Fruit fly (Drosophila melanogaster) whole organism, embryonic: ENCODE measurements around the gene CG3224.

Source experiments
- B-H1 ChIP-seq: fragments of 200-800 bp; sonication (Bioruptor generic); IDR thresholded peaks from 3 replicates; pipeline ENCODE4 v1.3.6; 2022; ENCODE audit warnings: missing biosample characterization, missing genetic modification characterization
- BtbVII ChIP-seq: fragments of 200-800 bp; sonication (Bioruptor generic); optimal IDR thresholded peaks from 3 replicates; lab custom pipeline; 2017; ENCODE audit warnings: missing biosample characterization, mild to moderate bottlenecking, missing genetic modification characterization
- C15 ChIP-seq: fragments of 200-800 bp; sonication (Bioruptor generic); IDR thresholded peaks from 3 replicates; pipeline ENCODE4 v1.3.6; 2022; ENCODE audit warnings: missing biosample characterization, missing genetic modification characterization
- CG11398 ChIP-seq: fragments of 200-800 bp; sonication (Bioruptor generic); optimal IDR thresholded peaks from 2 replicates; lab custom pipeline; 2016; ENCODE audit warnings: missing biosample characterization, missing genetic modification characterization
- CG11560 ChIP-seq: fragments of 200-800 bp; sonication (Bioruptor generic); IDR thresholded peaks from 3 replicates; pipeline ENCODE4 v1.3.6; 2022; ENCODE audit warnings: missing biosample characterization, missing genetic modification characterization
- CG14014 ChIP-seq: fragments of 200-800 bp; sonication (Bioruptor generic); IDR thresholded peaks from 2 replicates; pipeline ENCODE4 v1.3.6; 2022; ENCODE audit warnings: missing biosample characterization, missing genetic modification characterization
- CG15073 ChIP-seq: fragments of 200-800 bp; sonication (Bioruptor generic); optimal IDR thresholded peaks from 2 replicates; lab custom pipeline; 2016; ENCODE audit warnings: missing biosample characterization, missing genetic modification characterization
- CG1647 ChIP-seq: fragments of 200-800 bp; sonication (Bioruptor generic); optimal IDR thresholded peaks from 3 replicates; lab custom pipeline; 2016; ENCODE audit warnings: missing biosample characterization, missing genetic modification characterization
- CG17829 ChIP-seq: fragments of 200-800 bp; optimal IDR thresholded peaks from 2 replicates; lab custom pipeline; 2019; ENCODE audit warnings: missing biosample characterization, mild to moderate bottlenecking, missing genetic modification characterization, moderate library complexity
- CG2120 ChIP-seq: fragments of 200-800 bp; sonication (Bioruptor generic); optimal IDR thresholded peaks from 3 replicates; lab custom pipeline; 2016; ENCODE audit warnings: missing biosample characterization, missing genetic modification characterization
- CG2202 ChIP-seq: fragments of 200-800 bp; sonication (Bioruptor generic); optimal IDR thresholded peaks from 2 replicates; lab custom pipeline; 2018; ENCODE audit warnings: missing biosample characterization, mild to moderate bottlenecking, missing genetic modification characterization
- CG34376 ChIP-seq: fragments of 200-800 bp; sonication (Bioruptor generic); optimal IDR thresholded peaks from 2 replicates; lab custom pipeline; 2018; ENCODE audit warnings: missing biosample characterization, mild to moderate bottlenecking, missing genetic modification characterization
- CG4424 ChIP-seq: fragments of 200-800 bp; sonication (Bioruptor generic); optimal IDR thresholded peaks from 3 replicates; lab custom pipeline; 2016; ENCODE audit warnings: missing biosample characterization, missing genetic modification characterization
- CG7928 ChIP-seq: fragments of 200-800 bp; sonication (Bioruptor generic); optimal IDR thresholded peaks from 2 replicates; lab custom pipeline; 2017; ENCODE audit warnings: missing biosample characterization, mild to moderate bottlenecking, missing genetic modification characterization
- CG8089 ChIP-seq: fragments of 200-800 bp; sonication (Bioruptor generic); optimal IDR thresholded peaks from 3 replicates; lab custom pipeline; 2016; ENCODE audit warnings: missing biosample characterization, missing genetic modification characterization
- CG9876 ChIP-seq: fragments of 200-800 bp; sonication (Bioruptor generic); optimal IDR thresholded peaks from 2 replicates; lab custom pipeline; 2016; ENCODE audit warnings: missing biosample characterization, missing genetic modification characterization
- CHES-1-like ChIP-seq: fragments of 200-800 bp; sonication (Bioruptor generic); optimal IDR thresholded peaks from 2 replicates; lab custom pipeline; 2016; ENCODE audit warnings: missing biosample characterization, missing genetic modification characterization
- Dek ChIP-seq: fragments of 200-800 bp; sonication (Bioruptor generic); optimal IDR thresholded peaks from 3 replicates; lab custom pipeline; 2019; ENCODE audit warnings: missing biosample characterization, mild to moderate bottlenecking, missing genetic modification characterization, moderate library complexity
- Dip3 ChIP-seq: fragments of 200-800 bp; sonication (Bioruptor generic); optimal IDR thresholded peaks from 3 replicates; lab custom pipeline; 2016; ENCODE audit warnings: missing biosample characterization, missing genetic modification characterization
- Fer1 ChIP-seq: fragments of 200-800 bp; sonication (Bioruptor generic); optimal IDR thresholded peaks from 2 replicates; lab custom pipeline; 2017; ENCODE audit warnings: missing biosample characterization, mild to moderate bottlenecking, missing genetic modification characterization
- GATAe ChIP-seq: fragments of 200-800 bp; sonication (Bioruptor generic); conservative IDR thresholded peaks from 2 replicates; pipeline ENCODE4 v1.3.6; 2022; ENCODE audit warnings: missing biosample characterization, missing genetic modification characterization
- Hmx ChIP-seq: fragments of 200-800 bp; sonication (Bioruptor generic); optimal IDR thresholded peaks from 2 replicates; lab custom pipeline; 2016; ENCODE audit warnings: missing biosample characterization, missing genetic modification characterization
- Myb ChIP-seq: fragments of 200-800 bp; sonication (Bioruptor generic); optimal IDR thresholded peaks from 2 replicates; lab custom pipeline; 2016; ENCODE audit warnings: missing biosample characterization, missing genetic modification characterization
- Nf-YB ChIP-seq: fragments of 200-800 bp; sonication (Bioruptor generic); optimal IDR thresholded peaks from 3 replicates; lab custom pipeline; 2019; ENCODE audit warnings: missing biosample characterization, mild to moderate bottlenecking, missing genetic modification characterization, moderate library complexity
- Optix ChIP-seq: fragments of 200-800 bp; sonication (Bioruptor generic); IDR thresholded peaks from 3 replicates; pipeline ENCODE4 v1.3.6; 2022; ENCODE audit warnings: missing biosample characterization, missing genetic modification characterization
- Taf1 ChIP-seq: fragments of 200-800 bp; sonication (Bioruptor generic); IDR thresholded peaks from 2 replicates; pipeline ENCODE4 v1.3.6; 2022; ENCODE audit warnings: missing biosample characterization, missing genetic modification characterization
- Tbp ChIP-seq: fragments of >200 bp; optimal IDR thresholded peaks from 2 replicates; lab custom pipeline; 2018; ENCODE audit warnings: missing biosample characterization, missing genetic modification characterization
- Xbp1 ChIP-seq: fragments of 200-800 bp; sonication (Bioruptor generic); optimal IDR thresholded peaks from 3 replicates; lab custom pipeline; 2016; ENCODE audit warnings: missing biosample characterization, mild to moderate bottlenecking, missing genetic modification characterization
- cad ChIP-seq: fragments of >200 bp; optimal IDR thresholded peaks from 2 replicates; lab custom pipeline; 2017; ENCODE audit warnings: missing biosample characterization, missing genetic modification characterization
- disco-r ChIP-seq: fragments of 200-800 bp; sonication (Bioruptor generic); optimal IDR thresholded peaks from 2 replicates; lab custom pipeline; 2016; ENCODE audit warnings: missing biosample characterization, missing genetic modification characterization
- dpn ChIP-seq, 2 experiments: fragments of 200-800 bp; sonication (Bioruptor generic); optimal IDR thresholded peaks; 3 replicates each; lab custom pipeline; 2016; ENCODE audit warnings: missing biosample characterization in 2 of 2, missing genetic modification characterization in 2 of 2
- ems ChIP-seq: fragments of 200-800 bp; sonication (Bioruptor generic); optimal IDR thresholded peaks from 3 replicates; lab custom pipeline; 2016; ENCODE audit warnings: missing biosample characterization, missing genetic modification characterization
- en ChIP-seq: fragments of 200-800 bp; sonication (Bioruptor generic); optimal IDR thresholded peaks from 2 replicates; lab custom pipeline; 2016; ENCODE audit warnings: missing biosample characterization, missing genetic modification characterization
- ewg ChIP-seq: fragments of 200-800 bp; sonication (Bioruptor generic); optimal IDR thresholded peaks from 3 replicates; lab custom pipeline; 2017; ENCODE audit warnings: mild to moderate bottlenecking, missing biosample characterization, missing genetic modification reagents, missing genetic modification characterization
- gt ChIP-seq: fragments of 200-800 bp; sonication (Bioruptor generic); IDR thresholded peaks from 2 replicates; pipeline ENCODE4 v1.3.6; 2022; ENCODE audit warnings: missing biosample characterization, missing genetic modification characterization
- hkb ChIP-seq, 2 experiments: fragments of 200-800 bp in 1 of 2; fragments of >200 bp in 1 of 2; sonication (Bioruptor generic) in 1 of 2; IDR thresholded peaks in 1 of 2; optimal IDR thresholded peaks in 1 of 2; 2 replicates each; pipeline versions ENCODE4 v1.3.6 to Lab custom; 2017 to 2022; ENCODE audit warnings: missing biosample characterization in 1 of 2, missing genetic modification characterization in 1 of 2
- jumu ChIP-seq: fragments of 200-800 bp; sonication (Bioruptor generic); optimal IDR thresholded peaks from 3 replicates; lab custom pipeline; 2016; ENCODE audit warnings: missing biosample characterization, missing genetic modification characterization
- knrl ChIP-seq: fragments of 200-800 bp; sonication (Bioruptor generic); IDR thresholded peaks from 3 replicates; pipeline ENCODE4 v1.3.6; 2022; ENCODE audit warnings: missing biosample characterization, missing genetic modification characterization; ENCODE audit not compliant: partially characterized antibody
- lbe ChIP-seq: fragments of 200-800 bp; sonication (Bioruptor generic); optimal IDR thresholded peaks from 2 replicates; lab custom pipeline; 2016; ENCODE audit warnings: missing biosample characterization, mild to moderate bottlenecking, missing genetic modification characterization
- mam ChIP-seq: fragments of 200-800 bp; sonication (Bioruptor generic); optimal IDR thresholded peaks from 3 replicates; lab custom pipeline; 2016; ENCODE audit warnings: missing biosample characterization, missing genetic modification characterization
- nom ChIP-seq: fragments of 200-800 bp; sonication (Bioruptor generic); optimal IDR thresholded peaks from 2 replicates; lab custom pipeline; 2017; ENCODE audit warnings: missing biosample characterization, missing genetic modification characterization, mild to moderate bottlenecking, moderate library complexity, missing genetic modification reagents
- otp ChIP-seq: fragments of 200-800 bp; sonication (Bioruptor generic); IDR thresholded peaks from 3 replicates; pipeline ENCODE4, ENCODE4 v1.3.6; 2022; ENCODE audit warnings: missing biosample characterization, missing genetic modification characterization
- p53 ChIP-seq: fragments of 200-800 bp; sonication (Bioruptor generic); optimal IDR thresholded peaks from 2 replicates; lab custom pipeline; 2016; ENCODE audit warnings: missing biosample characterization, missing genetic modification characterization
- rib ChIP-seq: fragments of 200-800 bp; sonication (Bioruptor generic); IDR thresholded peaks from 2 replicates; pipeline ENCODE4 v1.3.6; 2022; ENCODE audit warnings: missing biosample characterization, missing genetic modification characterization
- schlank ChIP-seq: fragments of 200-800 bp; sonication (Bioruptor generic); optimal IDR thresholded peaks from 2 replicates; lab custom pipeline; 2018; ENCODE audit warnings: missing biosample characterization, mild to moderate bottlenecking, missing genetic modification characterization
- scrt ChIP-seq: fragments of 200-800 bp; sonication (Bioruptor generic); optimal IDR thresholded peaks from 2 replicates; lab custom pipeline; 2018; ENCODE audit warnings: missing biosample characterization, mild to moderate bottlenecking, missing genetic modification characterization, moderate library complexity
- sim ChIP-seq: fragments of 200-800 bp; sonication (Bioruptor generic); IDR thresholded peaks from 2 replicates; pipeline ENCODE4 v1.3.6; 2022; ENCODE audit warnings: missing biosample characterization, missing genetic modification characterization
- sqz ChIP-seq: fragments of 200-800 bp; sonication (Bioruptor generic); optimal IDR thresholded peaks from 3 replicates; lab custom pipeline; 2018; ENCODE audit warnings: missing biosample characterization, mild to moderate bottlenecking, missing genetic modification characterization
- sug ChIP-seq: fragments of 200-800 bp; optimal IDR thresholded peaks from 2 replicates; lab custom pipeline; 2019; ENCODE audit warnings: missing biosample characterization, mild to moderate bottlenecking, missing genetic modification characterization, moderate library complexity
- tgo ChIP-seq: fragments of 200-800 bp; sonication (Bioruptor generic); IDR thresholded peaks from 3 replicates; pipeline ENCODE4 v1.3.6; 2022; ENCODE audit warnings: missing biosample characterization, missing genetic modification characterization
- tll ChIP-seq, 2 experiments: fragments of 200-800 bp in 1 of 2; fragments of >200 bp in 1 of 2; sonication (Bioruptor generic) in 1 of 2; optimal IDR thresholded peaks; 2 replicates each; lab custom pipeline; 2017 to 2019; ENCODE audit warnings: missing biosample characterization in 2 of 2, missing genetic modification characterization in 2 of 2, mild to moderate bottlenecking in 1 of 2, moderate library complexity in 1 of 2

CG3224 gene

DNA sequence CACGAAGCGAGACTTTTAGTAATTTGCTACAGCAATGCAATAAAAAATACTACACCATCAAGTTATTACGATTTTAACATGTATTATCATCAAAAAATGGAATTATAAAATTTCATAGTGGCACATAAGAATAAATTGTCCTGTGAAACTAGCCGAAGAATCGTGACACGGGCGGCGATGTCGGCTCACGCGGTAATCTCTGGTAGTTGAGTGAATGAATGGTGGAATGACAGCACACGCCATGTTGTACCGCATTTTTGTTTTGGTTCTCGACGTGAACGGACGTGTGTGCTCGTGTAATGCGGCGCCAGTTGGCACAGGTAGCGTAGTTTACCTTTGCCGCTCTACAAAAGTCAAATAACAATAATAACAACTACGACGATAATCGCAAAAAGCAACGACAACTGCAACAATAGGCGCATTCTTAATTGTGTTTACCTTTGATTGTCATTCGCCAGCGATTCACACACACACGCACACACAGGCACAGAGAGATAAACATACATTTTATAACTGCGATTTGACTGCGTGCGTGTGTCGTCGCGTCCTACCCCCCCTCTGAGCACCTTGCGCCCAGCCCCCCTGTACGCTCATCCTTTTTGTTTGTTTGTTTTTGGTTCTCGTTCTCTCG, 38.1 kb upstream of the CG3224 start, which contains the start of gene CG14441 (continued):
- TF ChIP-seq Fer1 (peak; percentile 86), scrt (GFP tag; lab: Kevin White, UChicago) (peak; percentile 67), CG2120 (GFP tag; lab: Kevin White, UChicago) (peak; percentile 65), CHES-1-like (GFP tag; lab: Kevin White, UChicago) (peak; percentile 25), Hmx (no peak), CG11398 (GFP tag; lab: Kevin White, UChicago) (peak; percentile 56), GATAe (no peak), disco-r (GFP tag; lab: Kevin White, UChicago) (peak; percentile 52), Tbp (GFP tag; lab: Kevin White, UChicago) (no peak), jumu (GFP tag; lab: Kevin White, UChicago) (peak; percentile 12), tgo (GFP tag; lab: Robert Waterston, UW) (no peak), ems (GFP tag; lab: Kevin White, UChicago) (no peak), CG11560 (tag; lab: Robert Waterston, UW) (no peak), sqz (GFP tag; lab: Kevin White, UChicago) (peak; percentile 30), Taf1 (GFP tag; lab: Robert Waterston, UW) (no peak), CG2202 (tag; lab: Kevin White, UChicago) (no peak), nom (peak; percentile 73), mam (GFP tag; lab: Kevin White, UChicago) (peak; percentile 37), Dip3 (GFP tag; lab: Kevin White, UChicago) (no peak), Xbp1 (GFP tag; lab: Kevin White, UChicago) (peak; percentile 8), BtbVII (GFP tag; lab: Kevin White, UChicago) (peak; percentile 80), p53 (GFP tag; lab: Kevin White, UChicago) (peak; percentile 93), C15 (GFP tag; lab: Robert Waterston, UW) (no peak), CG1647 (GFP tag; lab: Kevin White, UChicago) (no peak), CG8089 (GFP tag; lab: Kevin White, UChicago) (peak; percentile 26), tll (GFP tag; optimal IDR thresholded peaks at IDR 0.05; lab: Kevin White, UChicago) (peak in 1 of 2 experiments; percentile 77), ewg (GFP tag; lab: Kevin White, UChicago) (no peak), lbe (peak; percentile 43), en (GFP tag; lab: Kevin White, UChicago) (no peak), CG7928 (no peak), Myb (GFP tag; lab: Kevin White, UChicago) (peak; percentile 4), hkb (optimal IDR thresholded peaks at IDR 0.05; lab: Kevin White, UChicago) (no peak), hkb (GFP tag; IDR thresholded peaks at IDR 0.05; lab: Robert Waterston, UW) (peak; percentile 53), CG9876 (peak; percentile 19), CG17829 (tag; lab: Kevin White, UChicago) (peak; percentile 47), rib (GFP tag; lab: Robert Waterston, UW) (no peak), knrl (GFP tag; lab: Robert Waterston, UW) (peak; percentile 95), Dek (tag; lab: Kevin White, UChicago) (peak; percentile 52), CG34376 (GFP tag; lab: Kevin White, UChicago) (peak; percentile 89), cad (no peak), Optix (GFP tag; lab: Robert Waterston, UW) (no peak), dpn (GFP tag; optimal IDR thresholded peaks at IDR 0.05; lab: Kevin White, UChicago) (peak; percentile 5 to 21), CG15073 (no peak), CG4424 (GFP tag; lab: Kevin White, UChicago) (peak; percentile 16), gt (GFP tag; lab: Robert Waterston, UW) (no peak), B-H1 (GFP tag; lab: Robert Waterston, UW) (no peak), sug (tag; lab: Kevin White, UChicago) (peak; percentile 53), sim (no peak), schlank (tag; lab: Kevin White, UChicago) (peak; percentile 21), Nf-YB (GFP tag; lab: Kevin White, UChicago) (peak; percentile 32), CG14014 (GFP tag; lab: Robert Waterston, UW) (no peak), otp (GFP tag; lab: Robert Waterston, UW) (peak; percentile 39; the same call in 1 of the 3 replicates)
